Fruit fly (Drosophila melanogaster): Measurements from ENCODE around the gene CG33093.

Gene CG33093

dm6 chr3R:22538877-22539276 is 7.2 kb upstream of the CG33093 start:
- TF ChIP-seq CG15710 (tag; optimal IDR thresholded peaks at IDR 0.05) (peak; percentile 23), gl (tag; optimal IDR thresholded peaks at IDR 0.05) (no peak), CG10348 (GFP tag; IDR thresholded peaks at IDR 0.05) (no peak), CG9948 (tag; optimal IDR thresholded peaks at IDR 0.05) (peak; percentile 17), Pif1A (GFP tag; optimal IDR thresholded peaks at IDR 0.05) (peak; percentile 16), CG14655 (GFP tag; optimal IDR thresholded peaks at IDR 0.05) (no peak), CG17806 (tag; optimal IDR thresholded peaks at IDR 0.05) (peak; percentile 1), EcR (GFP tag; optimal IDR thresholded peaks at IDR 0.05) (no peak), CG8159 (tag; optimal IDR thresholded peaks at IDR 0.05) (peak; percentile 50)

- TF ChIP-seq CG8301 (tag; optimal IDR thresholded peaks at IDR 0.05) (no peak), CG10348 (GFP tag; IDR thresholded peaks at IDR 0.05) (no peak), Snoo (tag; optimal IDR thresholded peaks at IDR 0.05) (peak; percentile 54), CG32121 (GFP tag; IDR thresholded peaks at IDR 0.05) (no peak), fd96Ca (GFP tag; IDR thresholded peaks at IDR 0.05) (no peak), CG13204 (GFP tag; optimal IDR thresholded peaks at IDR 0.05) (peak; percentile 52), CG8159 (tag; optimal IDR thresholded peaks at IDR 0.05) (peak; percentile 89), Pif1B (GFP tag; optimal IDR thresholded peaks at IDR 0.05) (peak; percentile 47), rn (GFP tag; IDR thresholded peaks at IDR 0.05) (no peak), CG15710 (tag; optimal IDR thresholded peaks at IDR 0.05) (peak; percentile 83), EcR (GFP tag; optimal IDR thresholded peaks at IDR 0.05) (peak; percentile 81), CG14655 (GFP tag; optimal IDR thresholded peaks at IDR 0.05) (peak; percentile 38), CG9948 (tag; optimal IDR thresholded peaks at IDR 0.05) (peak; percentile 82), CG17806 (tag; optimal IDR thresholded peaks at IDR 0.05) (peak; percentile 89), CG12605 (GFP tag; IDR thresholded peaks at IDR 0.05) (no peak), Ets98B (GFP tag; IDR thresholded peaks at IDR 0.05) (no peak), CG4496 (GFP tag; IDR thresholded peaks at IDR 0.05) (no peak), Pif1A (GFP tag; optimal IDR thresholded peaks at IDR 0.05) (peak; percentile 59), CG34367 (tag; optimal IDR thresholded peaks at IDR 0.05) (peak; percentile 80), gl (tag; optimal IDR thresholded peaks at IDR 0.05) (peak; percentile 64), D1 (tag; optimal IDR thresholded peaks at IDR 0.05) (peak; percentile 39)
Measured at dm6 chr3R:22536504-22537423, 5.0 kb upstream of the CG33093 start.

- TF ChIP-seq CG10348 (GFP tag; IDR thresholded peaks at IDR 0.05) = no peak
- TF ChIP-seq CG32121 (GFP tag; IDR thresholded peaks at IDR 0.05) = no peak
- TF ChIP-seq Pif1B (GFP tag; optimal IDR thresholded peaks at IDR 0.05) = no peak
- TF ChIP-seq CG15710 (tag; optimal IDR thresholded peaks at IDR 0.05) = no peak
Measured at dm6 chr3R:22535945-22536344, 4.2 kb upstream of the CG33093 start.

- TF ChIP-seq CG34367 (tag; optimal IDR thresholded peaks at IDR 0.05) = no peak
- no peak for TF ChIP-seq CG10348 (GFP tag; IDR thresholded peaks at IDR 0.05)
- peak; percentile 82 for TF ChIP-seq EcR (GFP tag; optimal IDR thresholded peaks at IDR 0.05)
- no peak for TF ChIP-seq CG17806 (tag; optimal IDR thresholded peaks at IDR 0.05)
Measured at dm6 chr3R:22533973-22534931, 2.5 kb upstream of the CG33093 start.

dm6 chr3R:22530305-22530704 is 1.4 kb downstream of the CG33093 start, which contains the start of gene CG33099:
Gene CG33099 (minus strand): TSS chr3R:22530572.
- TF ChIP-seq CG9948 (tag; optimal IDR thresholded peaks at IDR 0.05) = no peak
- no peak for TF ChIP-seq CG15710 (tag; optimal IDR thresholded peaks at IDR 0.05)
- TF ChIP-seq rn (GFP tag; IDR thresholded peaks at IDR 0.05) = no peak
- TF ChIP-seq Pif1A (GFP tag; optimal IDR thresholded peaks at IDR 0.05) = peak; percentile 44
- no peak for TF ChIP-seq fd96Ca (GFP tag; IDR thresholded peaks at IDR 0.05)
- no peak for TF ChIP-seq CG8301 (tag; optimal IDR thresholded peaks at IDR 0.05)
- TF ChIP-seq EcR (GFP tag; optimal IDR thresholded peaks at IDR 0.05) = peak; percentile 4
- peak; percentile 4 for TF ChIP-seq CG14655 (GFP tag; optimal IDR thresholded peaks at IDR 0.05)
- TF ChIP-seq CG8159 (tag; optimal IDR thresholded peaks at IDR 0.05) = no peak
- TF ChIP-seq CG4496 (GFP tag; IDR thresholded peaks at IDR 0.05) = peak; percentile 55; the same call in 2 of the 3 replicates
- peak; percentile 36; the same call in 1 of the 2 replicates for TF ChIP-seq CG32121 (GFP tag; IDR thresholded peaks at IDR 0.05)
- 0 out of 2 replicates have a peak, but pooled peaks have one; percentile 11 for TF ChIP-seq Ets98B (GFP tag; IDR thresholded peaks at IDR 0.05)
- TF ChIP-seq Pif1B (GFP tag; optimal IDR thresholded peaks at IDR 0.05) = peak; percentile 52
- peak; percentile 17 for TF ChIP-seq gl (tag; optimal IDR thresholded peaks at IDR 0.05)
- TF ChIP-seq CG10348 (GFP tag; IDR thresholded peaks at IDR 0.05) = no peak
- TF ChIP-seq Snoo (tag; optimal IDR thresholded peaks at IDR 0.05) = no peak

Measured in whole organism, pupa.